Fruit fly (Drosophila melanogaster) S2 (cell line): ENCODE data around the gene Est-Q.

ENCODE experiments used
- CG8478 ChIP-seq: fragments of >200 bp; optimal IDR thresholded peaks from 2 replicates; lab custom pipeline; 2018
- CTCF ChIP-seq, 2 experiments: fragments of >200 bp; optimal IDR thresholded peaks; 2 replicates each; lab custom pipeline; 2018

DNA sequence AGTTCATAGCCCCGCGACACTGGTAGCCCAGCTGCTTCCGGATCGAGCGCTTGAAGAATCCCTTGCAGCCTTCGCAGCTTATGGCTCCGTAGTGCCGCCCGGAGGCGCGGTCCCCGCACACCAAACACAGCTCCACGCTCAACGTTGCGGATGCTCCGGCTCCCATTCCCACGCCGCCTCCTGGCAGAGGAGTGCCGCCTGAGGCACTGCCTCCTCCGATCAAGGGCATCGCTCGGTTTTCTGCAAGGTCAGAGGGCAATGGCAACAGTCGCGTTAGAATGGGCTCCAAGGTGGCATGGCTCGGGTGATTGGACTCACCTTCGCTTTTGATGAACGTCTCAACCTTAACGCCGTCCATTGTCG lies 4.7 kb upstream of the Est-Q start:
- no peak for TF ChIP-seq CG8478 (lab: Kevin White, UChicago)
- no peak for TF ChIP-seq CTCF (optimal IDR thresholded peaks at IDR 0.05; lab: Kevin White, UChicago)
